Worm (Caenorhabditis elegans) whole organism, young adult: ENCODE results near the gene glb-9.

Source experiments
- B0336.3 ChIP-seq: fragments of 200-800 bp; sonication (Bioruptor generic); IDR thresholded peaks from 2 replicates; pipeline ENCODE4 v1.3.6; 2022; ENCODE audit warnings: missing genetic modification characterization, missing compliant biosample characterization
- F39B2.1 ChIP-seq: fragments of 200-800 bp; sonication (Bioruptor generic); IDR thresholded peaks from 2 replicates; pipeline ENCODE4 v1.3.6; 2022; ENCODE audit warnings: missing genetic modification reagents, missing genetic modification characterization, missing compliant biosample characterization
- F55B11.4 ChIP-seq: sonication (generic microtip); optimal IDR thresholded peaks from 2 replicates; lab custom pipeline; 2016; ENCODE audit warnings: missing compliant biosample characterization, missing genetic modification characterization, borderline replicate concordance; ENCODE audit not compliant: insufficient read depth
- T26A5.8 ChIP-seq: sonication (generic microtip); optimal IDR thresholded peaks from 2 replicates; lab custom pipeline; 2016; ENCODE audit warnings: missing genetic modification characterization, missing compliant biosample characterization
- athp-1 ChIP-seq: sonication (generic microtip); optimal IDR thresholded peaks from 2 replicates; lab custom pipeline; 2017; ENCODE audit warnings: mild to moderate bottlenecking, missing genetic modification characterization, missing compliant biosample characterization
- ceh-58 ChIP-seq: fragments of 200-800 bp; sonication (Bioruptor generic); IDR thresholded peaks from 2 replicates; pipeline ENCODE4 v1.3.6; 2022; ENCODE audit warnings: missing genetic modification characterization, missing compliant biosample characterization
- dox-1 ChIP-seq: fragments of 200-800 bp; sonication (Bioruptor generic); IDR thresholded peaks from 2 replicates; pipeline ENCODE4 v1.3.6; 2022; ENCODE audit warnings: missing genetic modification reagents, missing genetic modification characterization, missing compliant biosample characterization
- let-526 ChIP-seq: fragments of 200-800 bp; sonication (Bioruptor generic); IDR thresholded peaks from 2 replicates; pipeline ENCODE4 v1.3.6; 2022; ENCODE audit warnings: missing genetic modification reagents, missing genetic modification characterization, missing compliant biosample characterization
- lin-35 ChIP-seq, 3 experiments: fragments of 150-350 bp in 2 of 3; sonication (generic microtip) in 1 of 3; optimal IDR thresholded peaks; 2 replicates each; lab custom pipeline; 2014 to 2018; ENCODE audit warnings: missing biosample characterization in 3 of 3, missing genetic modification characterization in 3 of 3, missing genetic modification reagents in 3 of 3
- nhr-179 ChIP-seq: sonication (generic microtip); optimal IDR thresholded peaks from 2 replicates; lab custom pipeline; 2016; ENCODE audit warnings: mild to moderate bottlenecking, missing genetic modification characterization, missing compliant biosample characterization
- rcor-1 ChIP-seq: fragments of 200-800 bp; sonication (Bioruptor generic); IDR thresholded peaks from 2 replicates; pipeline ENCODE4 v1.3.6; 2022; ENCODE audit warnings: missing genetic modification reagents, missing genetic modification characterization, missing compliant biosample characterization
- sea-2 ChIP-seq: fragments of 200-800 bp; sonication (Bioruptor generic); IDR thresholded peaks from 2 replicates; pipeline ENCODE4 v1.3.6; 2022; ENCODE audit warnings: missing genetic modification characterization, missing compliant biosample characterization
- snpc-1.3 ChIP-seq: sonication (generic microtip); optimal IDR thresholded peaks from 2 replicates; lab custom pipeline; 2017; ENCODE audit warnings: missing genetic modification characterization, mild to moderate bottlenecking, missing compliant biosample characterization, antibody characterized with exemption, moderate library complexity, missing genotype, missing genetic modification reagents; ENCODE audit not compliant: insufficient read depth
- unc-130 ChIP-seq: sonication (generic microtip); optimal IDR thresholded peaks from 2 replicates; lab custom pipeline; 2016; ENCODE audit warnings: missing genetic modification reagents, missing genetic modification characterization, missing compliant biosample characterization

DNA sequence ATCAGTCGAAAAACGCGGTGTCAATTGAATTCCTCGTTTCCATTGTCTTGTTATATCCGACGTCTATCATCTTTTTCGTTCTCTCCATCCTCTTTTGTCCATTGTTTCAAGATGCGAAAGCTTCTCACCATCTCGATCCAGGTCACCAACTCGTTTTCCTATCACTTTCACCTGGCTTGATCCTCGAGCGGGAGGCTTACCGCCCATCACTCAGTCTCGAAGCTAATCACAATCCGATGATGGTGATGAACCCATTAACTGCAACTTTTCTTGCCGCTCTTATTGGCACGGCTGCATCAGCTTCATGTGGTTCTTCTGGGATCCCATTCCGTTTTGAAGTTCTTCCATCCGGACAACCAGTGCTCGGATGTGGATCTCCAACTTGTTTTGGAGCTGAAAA, 11.8 kb upstream of the glb-9 start, which contains the start of gene wrt-1:
- TF ChIP-seq snpc-1.3 (tag; lab: Kevin White, UChicago) (no peak), ceh-58 (GFP tag; lab: Robert Waterston, UW) (no peak), T26A5.8 (tag; lab: Kevin White, UChicago) (no peak), let-526 (no peak), B0336.3 (GFP tag; lab: Robert Waterston, UW) (no peak), dox-1 (GFP tag; lab: Robert Waterston, UW) (0 out of 2 replicates have a peak, but pooled peaks have one; percentile 13), nhr-179 (no peak), unc-130 (GFP tag; lab: Kevin White, UChicago) (no peak), sea-2 (no peak), lin-35 (GFP tag; optimal IDR thresholded peaks at IDR 0.05; lab: Kevin White, UChicago) (no peak), rcor-1 (no peak), athp-1 (tag; lab: Kevin White, UChicago) (no peak), F55B11.4 (tag; lab: Kevin White, UChicago) (no peak), F39B2.1 (GFP tag; lab: Robert Waterston, UW) (no peak)
